Worm (Caenorhabditis elegans) whole organism, L4 larva: ENCODE results near the gene srx-31.
A peak's percentile ranks its signal among the peaks of the same experiment; 100 is the strongest.

Experiments used
- F26F4.8 ChIP-seq: fragments of 200-800 bp; sonication (Bioruptor generic); conservative IDR thresholded peaks from 2 replicates; pipeline ENCODE4 v1.3.6; 2022; ENCODE audit warnings: missing genetic modification characterization, missing compliant biosample characterization
- ceh-82 ChIP-seq: sonication (generic microtip); optimal IDR thresholded peaks from 2 replicates; lab custom pipeline; 2017; ENCODE audit warnings: missing biosample characterization, missing genetic modification characterization
- cey-2 ChIP-seq: sonication (generic microtip); optimal IDR thresholded peaks from 3 replicates; lab custom pipeline; 2017; ENCODE audit warnings: missing genetic modification characterization, mild to moderate bottlenecking, missing compliant biosample characterization, antibody characterized with exemption, borderline replicate concordance; ENCODE audit not compliant: insufficient read depth
- daf-12 ChIP-seq: fragments of 150-350 bp; optimal IDR thresholded peaks from 2 replicates; lab custom pipeline; 2014; ENCODE audit warnings: missing biosample characterization, missing genetic modification reagents, missing genetic modification characterization
- fos-1 ChIP-seq: fragments of 150-350 bp; optimal IDR thresholded peaks from 2 replicates; lab custom pipeline; 2014; ENCODE audit warnings: missing biosample characterization, missing genetic modification characterization
- hlh-11 ChIP-seq: fragments of 200-800 bp; sonication (Bioruptor generic); optimal IDR thresholded peaks from 2 replicates; lab custom pipeline; 2018; ENCODE audit warnings: mild to moderate bottlenecking, missing genetic modification characterization, missing compliant biosample characterization
- jun-1 ChIP-seq: fragments of 150-350 bp; optimal IDR thresholded peaks from 2 replicates; lab custom pipeline; 2014; ENCODE audit warnings: missing biosample characterization, missing genetic modification reagents, missing genetic modification characterization
- lin-39 ChIP-seq: fragments of 150-350 bp; optimal IDR thresholded peaks from 2 replicates; lab custom pipeline; 2014; ENCODE audit warnings: missing biosample characterization, missing genetic modification reagents, missing genetic modification characterization
- madf-5 ChIP-seq, 2 experiments: fragments of 200-800 bp; sonication (Bioruptor generic); IDR thresholded peaks; 2 replicates each; pipeline ENCODE4 v1.3.6; 2022; ENCODE audit warnings: missing compliant biosample characterization in 2 of 2, missing genetic modification characterization in 2 of 2
- nhr-76 ChIP-seq: fragments of 150-350 bp; optimal IDR thresholded peaks from 2 replicates; lab custom pipeline; 2014; ENCODE audit warnings: missing biosample characterization, missing genetic modification characterization
- nhr-77 ChIP-seq: fragments of 150-350 bp; optimal IDR thresholded peaks from 2 replicates; lab custom pipeline; 2014; ENCODE audit warnings: missing biosample characterization, missing genetic modification characterization
- snpc-4 ChIP-seq: fragments of 150-350 bp; optimal IDR thresholded peaks from 2 replicates; lab custom pipeline; 2014; ENCODE audit warnings: missing biosample characterization, missing genetic modification characterization
- unc-62 ChIP-seq, 3 experiments: fragments of 150-350 bp in 1 of 3; sonication (generic microtip); optimal IDR thresholded peaks in 2 of 3; peaks in 1 of 3; 1 replicate in 1 of 3; 2 replicates in 2 of 3; lab custom pipeline; 2014 to 2017; ENCODE audit warnings: missing biosample characterization in 3 of 3, missing genetic modification characterization in 3 of 3, missing genetic modification reagents in 3 of 3, missing genotype in 1 of 3

- no peak for TF ChIP-seq lin-39 (tag; lab: Kevin White, UChicago)
- no peak for TF ChIP-seq madf-5 (GFP tag; IDR thresholded peaks at IDR 0.05; lab: Robert Waterston, UW)
- no peak for TF ChIP-seq unc-62 (GFP tag; optimal IDR thresholded peaks at IDR 0.05 in 1 of 2; lab: Kevin White, UChicago)
- TF ChIP-seq unc-62 (tag; optimal IDR thresholded peaks at IDR 0.05; lab: Kevin White, UChicago), result no peak
- no peak for TF ChIP-seq F26F4.8 (GFP tag; lab: Robert Waterston, UW)
- no peak for TF ChIP-seq fos-1 (tag; lab: Kevin White, UChicago)
- TF ChIP-seq nhr-76 (tag; lab: Kevin White, UChicago), result no peak
- TF ChIP-seq hlh-11 (tag; lab: Kevin White, UChicago), result no peak
- no peak for TF ChIP-seq ceh-82 (tag; lab: Kevin White, UChicago)
- TF ChIP-seq jun-1 (tag; lab: Kevin White, UChicago), result no peak
- TF ChIP-seq nhr-77, result peak; percentile 100
- no peak for TF ChIP-seq snpc-4
- TF ChIP-seq daf-12 (tag; lab: Kevin White, UChicago), result no peak
- no peak for TF ChIP-seq cey-2 (tag; lab: Kevin White, UChicago)
These were observed 45.5 kb downstream of the srx-31 start, which contains the start of gene R09E12.9 for ce11 chrV:777285-777684.
